Fruit fly (Drosophila melanogaster) whole organism, prepupa: ENCODE data around the gene CG3402.

Experiments used
- Blimp-1 ChIP-seq: fragments of 200-800 bp; sonication (Bioruptor generic); optimal IDR thresholded peaks from 3 replicates; lab custom pipeline; 2017; ENCODE audit warnings: missing biosample characterization, missing genetic modification characterization, mild to moderate bottlenecking, moderate library complexity, missing genetic modification reagents
- CG10631 ChIP-seq: fragments of 200-800 bp; sonication (Bioruptor generic); optimal IDR thresholded peaks from 2 replicates; lab custom pipeline; 2016; ENCODE audit warnings: missing biosample characterization, missing genetic modification characterization
- CG10669 ChIP-seq: fragments of 200-800 bp; sonication (Bioruptor generic); optimal IDR thresholded peaks from 3 replicates; lab custom pipeline; 2018; ENCODE audit warnings: missing biosample characterization, mild to moderate bottlenecking, missing genetic modification characterization, moderate library complexity
- CG11294 ChIP-seq: fragments of 200-800 bp; sonication (Bioruptor generic); IDR thresholded peaks from 2 replicates; pipeline ENCODE4 v1.3.6; 2022; ENCODE audit warnings: missing biosample characterization, missing genetic modification characterization
- CG11762 ChIP-seq: fragments of 200-800 bp; sonication (Bioruptor generic); optimal IDR thresholded peaks from 3 replicates; lab custom pipeline; 2016; ENCODE audit warnings: missing biosample characterization, missing genetic modification characterization; ENCODE audit not compliant: insufficient read depth
- CG11902 ChIP-seq: fragments of 200-800 bp; sonication (Bioruptor generic); optimal IDR thresholded peaks from 3 replicates; lab custom pipeline; 2016; ENCODE audit warnings: missing biosample characterization, missing genetic modification characterization
- CG15336 ChIP-seq: fragments of 200-800 bp; sonication (Bioruptor generic); IDR thresholded peaks from 2 replicates; pipeline ENCODE4 v1.3.6; 2022; ENCODE audit warnings: missing biosample characterization, missing genetic modification characterization
- CG1621 ChIP-seq: fragments of 200-800 bp; sonication (Bioruptor generic); optimal IDR thresholded peaks from 3 replicates; lab custom pipeline; 2018; ENCODE audit warnings: missing biosample characterization, mild to moderate bottlenecking, missing genetic modification characterization
- CG31627 ChIP-seq: fragments of 200-800 bp; sonication (Bioruptor generic); optimal IDR thresholded peaks from 3 replicates; lab custom pipeline; 2016; ENCODE audit warnings: missing biosample characterization, missing genetic modification characterization
- CG3919 ChIP-seq: fragments of 200-800 bp; sonication (Bioruptor generic); optimal IDR thresholded peaks from 3 replicates; lab custom pipeline; 2016; ENCODE audit warnings: missing biosample characterization, missing genetic modification characterization
- CG4318 ChIP-seq: fragments of 200-800 bp; sonication (Bioruptor generic); optimal IDR thresholded peaks from 3 replicates; lab custom pipeline; 2017; ENCODE audit warnings: missing biosample characterization, mild to moderate bottlenecking, missing genetic modification characterization
- CG6792 ChIP-seq: fragments of 200-800 bp; sonication (Bioruptor generic); optimal IDR thresholded peaks from 3 replicates; lab custom pipeline; 2016; ENCODE audit warnings: missing biosample characterization, missing genetic modification characterization
- CG6808 ChIP-seq: fragments of 200-800 bp; sonication (Bioruptor generic); optimal IDR thresholded peaks from 3 replicates; lab custom pipeline; 2017; ENCODE audit warnings: missing biosample characterization, missing genetic modification characterization, mild to moderate bottlenecking, moderate library complexity, missing genetic modification reagents
- CG6854 ChIP-seq: fragments of 200-800 bp; sonication (Bioruptor generic); optimal IDR thresholded peaks from 2 replicates; lab custom pipeline; 2017; ENCODE audit warnings: missing biosample characterization, mild to moderate bottlenecking, missing genetic modification characterization
- CG8119 ChIP-seq: fragments of 200-800 bp; sonication (Bioruptor generic); IDR thresholded peaks from 3 replicates; pipeline ENCODE4 v1.3.6; 2022; ENCODE audit warnings: missing biosample characterization, missing genetic modification characterization
- CG8319 ChIP-seq: fragments of 200-800 bp; sonication (Bioruptor generic); optimal IDR thresholded peaks from 3 replicates; lab custom pipeline; 2016; ENCODE audit warnings: missing biosample characterization, missing genetic modification characterization
- CG8632 ChIP-seq: fragments of 200-800 bp; sonication (Bioruptor generic); optimal IDR thresholded peaks from 3 replicates; lab custom pipeline; 2016; ENCODE audit warnings: missing biosample characterization, missing genetic modification characterization
- CG9139 ChIP-seq: fragments of 200-800 bp; sonication (Bioruptor generic); optimal IDR thresholded peaks from 3 replicates; lab custom pipeline; 2017; ENCODE audit warnings: missing biosample characterization, mild to moderate bottlenecking, missing genetic modification characterization
- Eip75B ChIP-seq: fragments of 200-800 bp; sonication (Bioruptor generic); optimal IDR thresholded peaks from 3 replicates; lab custom pipeline; 2016; ENCODE audit warnings: missing biosample characterization, missing genetic modification characterization
- Eip78C ChIP-seq: fragments of 200-800 bp; sonication (Bioruptor generic); peaks from one replicate; lab custom pipeline; 2016; ENCODE audit warnings: missing biosample characterization, missing genetic modification characterization
- Eip93F ChIP-seq: fragments of 200-800 bp; sonication (Bioruptor generic); optimal IDR thresholded peaks from 2 replicates; lab custom pipeline; 2016; ENCODE audit warnings: missing biosample characterization, mild to moderate bottlenecking, missing genetic modification characterization
- Ets96B ChIP-seq: fragments of 200-800 bp; optimal IDR thresholded peaks from 2 replicates; lab custom pipeline; 2019; ENCODE audit warnings: missing biosample characterization, mild to moderate bottlenecking, missing genetic modification characterization, moderate library complexity
- Gug ChIP-seq: fragments of 200-800 bp; sonication (Bioruptor generic); IDR thresholded peaks from 2 replicates; pipeline ENCODE4 v1.3.6; 2022; ENCODE audit warnings: missing biosample characterization, missing genetic modification characterization
- Hr39 ChIP-seq: fragments of 200-800 bp; sonication (Bioruptor generic); optimal IDR thresholded peaks from 2 replicates; lab custom pipeline; 2016; ENCODE audit warnings: missing biosample characterization, missing genetic modification characterization
- Hr4 ChIP-seq: fragments of 200-800 bp; sonication (Bioruptor generic); optimal IDR thresholded peaks from 3 replicates; lab custom pipeline; 2016; ENCODE audit warnings: missing biosample characterization, missing genetic modification characterization
- Lpt ChIP-seq: fragments of 200-800 bp; sonication (Bioruptor generic); optimal IDR thresholded peaks from 3 replicates; lab custom pipeline; 2016; ENCODE audit warnings: missing biosample characterization, missing genetic modification characterization
- Met ChIP-seq: fragments of 200-800 bp; sonication (Bioruptor generic); optimal IDR thresholded peaks from 3 replicates; lab custom pipeline; 2016; ENCODE audit warnings: missing biosample characterization, missing genetic modification characterization
- OdsH ChIP-seq: fragments of 200-800 bp; sonication (Bioruptor generic); optimal IDR thresholded peaks from 3 replicates; lab custom pipeline; 2016; ENCODE audit warnings: missing biosample characterization, missing genetic modification characterization
- Smox ChIP-seq: fragments of 200-800 bp; sonication (Bioruptor generic); optimal IDR thresholded peaks from 3 replicates; lab custom pipeline; 2016; ENCODE audit warnings: missing biosample characterization, missing genetic modification characterization
- Sox102F ChIP-seq: fragments of 200-800 bp; sonication (Bioruptor generic); optimal IDR thresholded peaks from 2 replicates; lab custom pipeline; 2016; ENCODE audit warnings: missing biosample characterization, mild to moderate bottlenecking, missing genetic modification characterization
- Sox15 ChIP-seq: fragments of 200-800 bp; sonication (Bioruptor generic); optimal IDR thresholded peaks from 3 replicates; lab custom pipeline; 2016; ENCODE audit warnings: missing biosample characterization, missing genetic modification characterization
- acj6 ChIP-seq: fragments of 200-800 bp; sonication (Bioruptor generic); optimal IDR thresholded peaks from 3 replicates; lab custom pipeline; 2016; ENCODE audit warnings: missing biosample characterization, missing genetic modification characterization
- dac ChIP-seq: fragments of 200-800 bp; sonication (Bioruptor generic); optimal IDR thresholded peaks from 2 replicates; lab custom pipeline; 2017; ENCODE audit warnings: missing biosample characterization, mild to moderate bottlenecking, missing genetic modification characterization
- dsx ChIP-seq: fragments of 200-800 bp; optimal IDR thresholded peaks from 3 replicates; lab custom pipeline; 2019; ENCODE audit warnings: missing biosample characterization, mild to moderate bottlenecking, missing genetic modification characterization, moderate library complexity; ENCODE audit not compliant: poor library complexity, severe bottlenecking
- esn ChIP-seq: fragments of 200-800 bp; sonication (Bioruptor generic); optimal IDR thresholded peaks from 2 replicates; lab custom pipeline; 2016; ENCODE audit warnings: missing biosample characterization, mild to moderate bottlenecking, missing genetic modification characterization, moderate library complexity
- fd59A ChIP-seq: fragments of 200-800 bp; sonication (Bioruptor generic); optimal IDR thresholded peaks from 2 replicates; lab custom pipeline; 2017; ENCODE audit warnings: missing biosample characterization, mild to moderate bottlenecking, missing genetic modification characterization, missing genetic modification reagents
- fd85E ChIP-seq: fragments of 200-800 bp; sonication (Bioruptor generic); optimal IDR thresholded peaks from 3 replicates; lab custom pipeline; 2016; ENCODE audit warnings: missing biosample characterization, missing genetic modification characterization
- fkh ChIP-seq: fragments of 200-800 bp; sonication (Bioruptor generic); optimal IDR thresholded peaks from 3 replicates; lab custom pipeline; 2017; ENCODE audit warnings: missing biosample characterization, mild to moderate bottlenecking, missing genetic modification characterization, moderate library complexity
- lz ChIP-seq: fragments of 200-800 bp; sonication (Bioruptor generic); optimal IDR thresholded peaks from 3 replicates; lab custom pipeline; 2016; ENCODE audit warnings: missing biosample characterization, missing genetic modification characterization
- spab ChIP-seq: fragments of 200-800 bp; sonication (Bioruptor generic); optimal IDR thresholded peaks from 2 replicates; lab custom pipeline; 2017; ENCODE audit warnings: missing biosample characterization, mild to moderate bottlenecking, missing genetic modification characterization, missing genetic modification reagents
- ss ChIP-seq, 2 experiments: fragments of 200-800 bp; sonication (Bioruptor generic); optimal IDR thresholded peaks; 2 replicates in 1 of 2; 3 replicates in 1 of 2; lab custom pipeline; 2017 to 2018; ENCODE audit warnings: mild to moderate bottlenecking in 2 of 2, missing biosample characterization in 2 of 2, missing genetic modification characterization in 2 of 2, moderate library complexity in 1 of 2

The CG3402 gene

dm6 chr3L:618347-619272 is 34.1 kb downstream of the CG3402 start (continued):
- TF ChIP-seq dsx (peak; percentile 81), CG11762 (peak; percentile 74), Sox15 (GFP tag; lab: Kevin White, UChicago) (peak; percentile 76), CG8119 (GFP tag; lab: Robert Waterston, UW) (peak; percentile 64; the same call in 2 of the 3 replicates), fkh (GFP tag; lab: Kevin White, UChicago) (no peak), CG9139 (GFP tag; lab: Kevin White, UChicago) (peak; percentile 60), CG11902 (GFP tag; lab: Kevin White, UChicago) (peak; percentile 64), CG11294 (GFP tag; lab: Robert Waterston, UW) (no peak), Hr39 (GFP tag; lab: Kevin White, UChicago) (peak; percentile 93), fd59A (GFP tag; lab: Kevin White, UChicago) (peak; percentile 89), Eip93F (GFP tag; lab: Kevin White, UChicago) (peak; percentile 74), acj6 (GFP tag; lab: Kevin White, UChicago) (peak; percentile 87), CG6808 (GFP tag; lab: Kevin White, UChicago) (peak; percentile 89), ss (GFP tag; optimal IDR thresholded peaks at IDR 0.05; lab: Kevin White, UChicago) (peak; percentile 66 to 86), CG31627 (GFP tag; lab: Kevin White, UChicago) (peak; percentile 93), Sox102F (peak; percentile 90), Smox (GFP tag; lab: Kevin White, UChicago) (peak; percentile 92), CG4318 (GFP tag; lab: Kevin White, UChicago) (peak; percentile 77), OdsH (peak; percentile 82), fd85E (no peak), CG8632 (GFP tag; lab: Kevin White, UChicago) (peak; percentile 81), lz (GFP tag; lab: Kevin White, UChicago) (peak; percentile 94), Eip75B (GFP tag; lab: Kevin White, UChicago) (peak; percentile 90), CG1621 (tag; lab: Kevin White, UChicago) (peak; percentile 69), Gug (GFP tag; lab: Robert Waterston, UW) (0 out of 2 replicates have a peak, but pooled peaks have one; percentile 20), Eip78C (GFP tag; lab: Kevin White, UChicago) (peak; percentile 97), CG3919 (GFP tag; lab: Kevin White, UChicago) (peak; percentile 86), CG6854 (GFP tag; lab: Kevin White, UChicago) (peak; percentile 67), Met (GFP tag; lab: Kevin White, UChicago) (peak; percentile 95), CG10669 (GFP tag; lab: Kevin White, UChicago) (peak; percentile 80), esn (GFP tag; lab: Kevin White, UChicago) (peak; percentile 96)

DNA sequence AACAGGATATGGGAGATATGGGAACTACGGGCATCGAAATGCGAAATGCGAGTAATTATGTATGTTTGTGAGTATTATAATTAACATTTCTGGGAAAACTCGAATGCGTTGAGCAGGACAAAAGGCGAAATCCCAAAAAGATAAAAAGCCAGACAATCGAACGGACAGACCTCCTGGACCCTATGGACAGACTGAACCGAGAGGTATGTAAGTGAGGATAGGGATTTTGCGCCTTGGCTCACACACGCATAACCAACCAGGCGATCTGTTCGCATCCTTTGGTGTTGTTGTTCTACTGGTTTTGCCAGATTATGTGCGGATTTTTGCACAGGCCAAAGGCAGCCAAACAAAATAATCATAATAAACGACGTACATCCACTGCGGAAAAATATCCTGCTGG is 34.8 kb downstream of the CG3402 start:
- TF ChIP-seq CG6792 (no peak), Blimp-1 (GFP tag; lab: Kevin White, UChicago) (no peak), CG15336 (no peak), spab (GFP tag; lab: Kevin White, UChicago) (no peak), Ets96B (no peak), Lpt (GFP tag; lab: Kevin White, UChicago) (no peak), Hr4 (GFP tag; lab: Kevin White, UChicago) (no peak), dac (no peak), CG11762 (no peak), CG8319 (GFP tag; lab: Kevin White, UChicago) (no peak), CG10631 (GFP tag; lab: Kevin White, UChicago) (no peak), Sox102F (no peak)
